Fruit fly (Drosophila melanogaster): ENCODE measurements around the gene CG14073.
A peak's percentile ranks its signal among the peaks of the same experiment; 100 is the strongest.

CG14073 gene

DNA sequence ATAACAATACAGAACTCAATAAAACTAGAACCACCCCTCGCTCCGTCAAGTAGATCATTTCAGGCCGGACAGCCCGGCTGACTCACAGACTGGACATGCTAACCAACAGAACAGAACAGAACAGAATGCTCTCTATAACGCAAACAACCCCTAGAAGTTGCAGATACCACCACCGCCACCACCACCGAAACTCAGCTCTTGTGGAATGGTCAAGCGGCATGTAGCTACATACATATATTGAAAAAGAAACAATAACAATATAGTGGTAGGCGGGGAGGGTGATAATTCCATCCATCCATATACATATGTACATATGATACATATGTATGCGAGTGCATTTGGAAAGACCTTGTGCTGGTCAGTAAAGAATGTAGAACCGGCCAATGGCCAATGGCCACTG is 33.9 kb upstream of the CG14073 start (continued):
- TF ChIP-seq CG8924 (tag; optimal IDR thresholded peaks at IDR 0.05), result peak; percentile 53
- no peak for TF ChIP-seq CG42726 (GFP tag; IDR thresholded peaks at IDR 0.05; ENCODE audit: partially characterized antibody)
- no peak for TF ChIP-seq kah (GFP tag; optimal IDR thresholded peaks at IDR 0.05)
- TF ChIP-seq CG6689 (GFP tag; IDR thresholded peaks at IDR 0.05), result no peak
- TF ChIP-seq Jarid2 (GFP tag; optimal IDR thresholded peaks at IDR 0.05), result no peak
- no peak for TF ChIP-seq CG17328 (GFP tag; IDR thresholded peaks at IDR 0.05)
- TF ChIP-seq nmo (GFP tag; optimal IDR thresholded peaks at IDR 0.05), result no peak
- no peak for TF ChIP-seq bab2 (GFP tag; optimal IDR thresholded peaks at IDR 0.05)
- TF ChIP-seq CG7372 (GFP tag; IDR thresholded peaks at IDR 0.05), result no peak
- TF ChIP-seq seq (GFP tag; IDR thresholded peaks at IDR 0.05), result peak; percentile 84
- TF ChIP-seq nerfin-1 (tag; optimal IDR thresholded peaks at IDR 0.05), result peak; percentile 71
- no peak for TF ChIP-seq CG9797 (GFP tag; optimal IDR thresholded peaks at IDR 0.05)
- TF ChIP-seq CG7357 (GFP tag; IDR thresholded peaks at IDR 0.05), result no peak
- TF ChIP-seq chinmo (GFP tag; IDR thresholded peaks at IDR 0.05; ENCODE audit: partially characterized antibody), result 0 out of 4 replicates have a peak, but pooled peaks have one; percentile 5
- no peak for TF ChIP-seq CG12155 (GFP tag; optimal IDR thresholded peaks at IDR 0.05)
- no peak for TF ChIP-seq CG13123 (GFP tag; optimal IDR thresholded peaks at IDR 0.05)
- no peak for TF ChIP-seq Blimp-1 (GFP tag; optimal IDR thresholded peaks at IDR 0.05)
- no peak for TF ChIP-seq so (GFP tag; IDR thresholded peaks at IDR 0.05)
- no peak for TF ChIP-seq Ssrp (tag; optimal IDR thresholded peaks at IDR 0.05)
- no peak for TF ChIP-seq ac (GFP tag; optimal IDR thresholded peaks at IDR 0.05)
- TF ChIP-seq CG17829 (tag; optimal IDR thresholded peaks at IDR 0.05), result no peak
- no peak for TF ChIP-seq sim (GFP tag; IDR thresholded peaks at IDR 0.05)
- TF ChIP-seq Nf-YB (GFP tag; optimal IDR thresholded peaks at IDR 0.05), result peak; percentile 90
- TF ChIP-seq mam (GFP tag; optimal IDR thresholded peaks at IDR 0.05), result no peak
- no peak for TF ChIP-seq toy (GFP tag; IDR thresholded peaks at IDR 0.05)
- no peak for TF ChIP-seq Bgb (GFP tag; IDR thresholded peaks at IDR 0.05; ENCODE audit: partially characterized antibody)

DNA sequence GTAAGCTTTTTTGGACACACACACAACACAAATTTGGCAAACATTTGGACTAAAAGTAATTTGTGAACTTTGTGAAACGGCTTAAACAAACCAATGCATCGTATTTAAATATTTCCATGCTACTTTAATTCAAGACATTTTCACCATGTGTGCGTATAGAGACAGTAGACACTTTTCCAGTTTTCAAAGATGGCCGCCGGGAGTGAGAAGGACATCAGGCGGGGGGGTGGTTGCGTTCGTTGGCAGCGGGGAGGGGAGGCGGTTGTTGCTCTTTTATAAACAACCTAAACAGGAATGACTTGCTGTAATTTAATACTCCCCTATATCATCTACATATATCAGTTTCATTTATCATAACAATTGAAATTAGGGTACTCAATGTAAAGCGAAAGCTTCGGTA is 33.0 kb upstream of the CG14073 start:
- TF ChIP-seq CG10431 (GFP tag; optimal IDR thresholded peaks at IDR 0.05) (no peak), mirr (GFP tag; optimal IDR thresholded peaks at IDR 0.05) (no peak), slp2 (GFP tag; optimal IDR thresholded peaks at IDR 0.05) (no peak), scrt (GFP tag; optimal IDR thresholded peaks at IDR 0.05) (peak; percentile 9), phol (tag; optimal IDR thresholded peaks at IDR 0.05) (peak; percentile 53), CG8944 (GFP tag; optimal IDR thresholded peaks at IDR 0.05) (no peak), Hey (tag; optimal IDR thresholded peaks at IDR 0.05) (no peak), HLH54F (GFP tag; optimal IDR thresholded peaks at IDR 0.05) (no peak), CG11696 (GFP tag; IDR thresholded peaks at IDR 0.05) (no peak), CG14441 (GFP tag; IDR thresholded peaks at IDR 0.05) (no peak), CG10543 (GFP tag; optimal IDR thresholded peaks at IDR 0.05) (no peak), schlank (tag; optimal IDR thresholded peaks at IDR 0.05) (no peak), Scr (GFP tag; IDR thresholded peaks at IDR 0.05; ENCODE audit: partially characterized antibody) (no peak), Gsc (GFP tag; IDR thresholded peaks at IDR 0.05) (no peak), CG11247 (GFP tag; IDR thresholded peaks at IDR 0.05) (no peak), Bteb2 (GFP tag; optimal IDR thresholded peaks at IDR 0.05) (no peak), unpg (GFP tag; optimal IDR thresholded peaks at IDR 0.05) (no peak), CG2199 (GFP tag; IDR thresholded peaks at IDR 0.05) (0 out of 3 replicates have a peak, but pooled peaks have one; percentile 24), fd64A (GFP tag; optimal IDR thresholded peaks at IDR 0.05) (no peak), pros (GFP tag; optimal IDR thresholded peaks at IDR 0.05) (peak; percentile 7), hth (optimal IDR thresholded peaks at IDR 0.05) (no peak), pho (GFP tag; optimal IDR thresholded peaks at IDR 0.05) (no peak), Jarid2 (GFP tag; optimal IDR thresholded peaks at IDR 0.05) (no peak), Med (GFP tag) (no peak), da (GFP tag; optimal IDR thresholded peaks at IDR 0.05) (no peak), stc (GFP tag; IDR thresholded peaks at IDR 0.05) (no peak), CG30020 (tag; optimal IDR thresholded peaks at IDR 0.05) (no peak), crol (GFP tag; IDR thresholded peaks at IDR 0.05) (peak; percentile 88; the same call in 1 of the 2 replicates)

Data from whole organism, embryonic.